Worm (Caenorhabditis elegans) whole organism, young adult: ENCODE measurements around the gene ZC513.3.

Source experiments
- B0261.1 ChIP-seq: sonication (generic microtip); optimal IDR thresholded peaks from 2 replicates; lab custom pipeline; 2016; ENCODE audit warnings: mild to moderate bottlenecking, missing genetic modification characterization, moderate library complexity, missing compliant biosample characterization
- C06A6.2 ChIP-seq: fragments of 200-800 bp; sonication (Bioruptor generic); conservative IDR thresholded peaks from 2 replicates; pipeline ENCODE4 v1.3.6; 2022; ENCODE audit warnings: missing genetic modification characterization, missing compliant biosample characterization
- F23B12.7 ChIP-seq: sonication (generic microtip); optimal IDR thresholded peaks from 2 replicates; lab custom pipeline; 2017; ENCODE audit warnings: missing genetic modification characterization, mild to moderate bottlenecking, missing compliant biosample characterization, antibody characterized with exemption, moderate library complexity; ENCODE audit not compliant: insufficient read depth
- F39B2.1 ChIP-seq: fragments of 200-800 bp; sonication (Bioruptor generic); IDR thresholded peaks from 2 replicates; pipeline ENCODE4 v1.3.6; 2022; ENCODE audit warnings: missing genetic modification reagents, missing genetic modification characterization, missing compliant biosample characterization
- K11D2.4 ChIP-seq: fragments of 200-800 bp; sonication (Bioruptor generic); IDR thresholded peaks from 2 replicates; pipeline ENCODE4 v1.3.6; 2022; ENCODE audit warnings: missing genetic modification reagents, missing genetic modification characterization, missing compliant biosample characterization
- T26A5.8 ChIP-seq: sonication (generic microtip); optimal IDR thresholded peaks from 2 replicates; lab custom pipeline; 2016; ENCODE audit warnings: missing genetic modification characterization, missing compliant biosample characterization
- Y56A3A.18 ChIP-seq: fragments of 200-800 bp; sonication (Bioruptor generic); IDR thresholded peaks from 2 replicates; pipeline ENCODE4 v1.3.6; 2022; ENCODE audit warnings: missing genetic modification reagents, missing genetic modification characterization, missing compliant biosample characterization
- Y79H2A.3 ChIP-seq: fragments of 200-800 bp; sonication (Bioruptor generic); conservative IDR thresholded peaks from 2 replicates; pipeline ENCODE4 v1.3.6; 2022; ENCODE audit warnings: missing genetic modification reagents, missing genetic modification characterization, missing compliant biosample characterization
- ZK185.1 ChIP-seq: sonication (generic microtip); optimal IDR thresholded peaks from 2 replicates; lab custom pipeline; 2016; ENCODE audit warnings: mild to moderate bottlenecking, missing genetic modification characterization, missing compliant biosample characterization; ENCODE audit not compliant: poor library complexity, severe bottlenecking
- ama-1 ChIP-seq, 3 experiments: fragments of 150-350 bp in 1 of 3; sonication (generic microtip) in 2 of 3; optimal IDR thresholded peaks; 2 replicates each; lab custom pipeline; 2014 to 2018; ENCODE audit warnings: missing biosample characterization in 2 of 3, missing genetic modification characterization in 2 of 3, missing genetic modification reagents in 2 of 3
- athp-1 ChIP-seq: sonication (generic microtip); optimal IDR thresholded peaks from 2 replicates; lab custom pipeline; 2017; ENCODE audit warnings: mild to moderate bottlenecking, missing genetic modification characterization, missing compliant biosample characterization
- bed-1 ChIP-seq: fragments of 200-800 bp; sonication (Bioruptor generic); IDR thresholded peaks from 2 replicates; pipeline ENCODE4 v1.3.6; 2022; ENCODE audit warnings: missing genetic modification reagents, missing genetic modification characterization, missing compliant biosample characterization
- cebp-1 ChIP-seq, 2 experiments: fragments of 200-800 bp in 1 of 2; sonication (Bioruptor generic) in 1 of 2; sonication (generic microtip) in 1 of 2; IDR thresholded peaks in 1 of 2; optimal IDR thresholded peaks in 1 of 2; 2 replicates each; pipeline versions ENCODE4 v1.3.6 to Lab custom; 2017 to 2022; ENCODE audit warnings: missing compliant biosample characterization in 2 of 2, missing genetic modification characterization in 2 of 2, mild to moderate bottlenecking in 1 of 2, missing genetic modification reagents in 1 of 2, moderate library complexity in 1 of 2
- chd-7 ChIP-seq: sonication (generic microtip); optimal IDR thresholded peaks from 2 replicates; lab custom pipeline; 2016; ENCODE audit warnings: mild to moderate bottlenecking, missing genetic modification characterization, moderate library complexity, missing compliant biosample characterization
- ets-4 ChIP-seq: fragments of 200-800 bp; sonication (Bioruptor generic); optimal IDR thresholded peaks from 2 replicates; lab custom pipeline; 2018; ENCODE audit warnings: mild to moderate bottlenecking, missing genetic modification characterization, missing compliant biosample characterization
- hlh-12 ChIP-seq: sonication (generic microtip); optimal IDR thresholded peaks from 2 replicates; lab custom pipeline; 2016; ENCODE audit warnings: missing genetic modification characterization, missing compliant biosample characterization
- hmg-1.2 ChIP-seq: fragments of 200-800 bp; sonication (Bioruptor generic); IDR thresholded peaks from 2 replicates; pipeline ENCODE4 v1.3.6; 2022; ENCODE audit warnings: missing genetic modification reagents, missing genetic modification characterization, missing compliant biosample characterization
- hrde-1 ChIP-seq: sonication (generic microtip); optimal IDR thresholded peaks from 2 replicates; lab custom pipeline; 2016; ENCODE audit warnings: missing genetic modification characterization, mild to moderate bottlenecking, missing compliant biosample characterization, moderate library complexity, missing genotype, missing genetic modification reagents, borderline replicate concordance
- lag-1 ChIP-seq: fragments of 200-800 bp; sonication (Bioruptor generic); IDR thresholded peaks from 2 replicates; pipeline ENCODE4 v1.3.6; 2022; ENCODE audit warnings: missing genetic modification reagents, missing genetic modification characterization, missing compliant biosample characterization
- let-607 ChIP-seq, 2 experiments: fragments of 200-800 bp in 1 of 2; sonication (Bioruptor generic) in 1 of 2; sonication (generic microtip) in 1 of 2; optimal IDR thresholded peaks; 2 replicates each; lab custom pipeline; 2016 to 2018; ENCODE audit warnings: mild to moderate bottlenecking in 2 of 2, missing compliant biosample characterization in 2 of 2, missing genetic modification characterization in 2 of 2, moderate library complexity in 2 of 2, missing genotype in 1 of 2
- lin-26 ChIP-seq: fragments of 200-800 bp; sonication (Bioruptor generic); IDR thresholded peaks from 2 replicates; pipeline ENCODE4 v1.3.6; 2022; ENCODE audit warnings: missing genetic modification reagents, missing genetic modification characterization, missing compliant biosample characterization
- lin-40 ChIP-seq: sonication (generic microtip); optimal IDR thresholded peaks from 2 replicates; lab custom pipeline; 2016; ENCODE audit warnings: missing genetic modification characterization, mild to moderate bottlenecking, missing compliant biosample characterization, missing genotype, missing genetic modification reagents
- lsl-1 ChIP-seq: fragments of 200-800 bp; sonication (Bioruptor generic); optimal IDR thresholded peaks from 2 replicates; lab custom pipeline; 2018; ENCODE audit warnings: mild to moderate bottlenecking, missing genetic modification characterization, moderate library complexity, missing compliant biosample characterization
- madf-6 ChIP-seq: fragments of 200-800 bp; sonication (Bioruptor generic); IDR thresholded peaks from 2 replicates; pipeline ENCODE4 v1.3.6; 2022; ENCODE audit warnings: missing genetic modification reagents, missing genetic modification characterization, missing compliant biosample characterization
- nhr-80 ChIP-seq: sonication (generic microtip); optimal IDR thresholded peaks from 2 replicates; lab custom pipeline; 2016; ENCODE audit warnings: missing genetic modification characterization, missing compliant biosample characterization
- pha-4 ChIP-seq: fragments of 150-350 bp; sonication (generic microtip); optimal IDR thresholded peaks from 2 replicates; lab custom pipeline; 2014; ENCODE audit warnings: missing biosample characterization, missing genetic modification reagents, missing genetic modification characterization
- rpc-1 ChIP-seq, 2 experiments: fragments of 150-350 bp in 1 of 2; sonication (generic microtip) in 1 of 2; optimal IDR thresholded peaks; 2 replicates each; lab custom pipeline; 2014 to 2018; ENCODE audit warnings: missing biosample characterization in 1 of 2, missing genetic modification characterization in 1 of 2, missing genetic modification reagents in 1 of 2, missing genotype in 1 of 2
- sdz-38 ChIP-seq: sonication (generic microtip); optimal IDR thresholded peaks from 2 replicates; lab custom pipeline; 2016; ENCODE audit warnings: missing genotype, missing genetic modification characterization, missing compliant biosample characterization
- snpc-4 ChIP-seq, 5 experiments: fragments of 150-350 bp in 1 of 5; sonication (generic microtip) in 4 of 5; optimal IDR thresholded peaks; 2 replicates each; lab custom pipeline; 2014 to 2018; ENCODE audit warnings: missing genetic modification characterization in 5 of 5, missing biosample characterization in 3 of 5, antibody characterized with exemption in 2 of 5, mild to moderate bottlenecking in 2 of 5, missing compliant biosample characterization in 2 of 5, missing genotype in 2 of 5, moderate library complexity in 2 of 5, missing genetic modification reagents in 1 of 5
- somi-1 ChIP-seq: fragments of 200-800 bp; sonication (Bioruptor generic); optimal IDR thresholded peaks from 2 replicates; lab custom pipeline; 2018; ENCODE audit warnings: mild to moderate bottlenecking, missing genetic modification characterization, missing compliant biosample characterization
- unc-130 ChIP-seq: sonication (generic microtip); optimal IDR thresholded peaks from 2 replicates; lab custom pipeline; 2016; ENCODE audit warnings: missing genetic modification reagents, missing genetic modification characterization, missing compliant biosample characterization
- zfh-2 ChIP-seq: fragments of 200-800 bp; sonication (Bioruptor generic); conservative IDR thresholded peaks from 2 replicates; pipeline ENCODE4 v1.3.6; 2022; ENCODE audit warnings: missing genetic modification reagents, missing genetic modification characterization, missing compliant biosample characterization
- ztf-18 ChIP-seq: sonication (generic microtip); optimal IDR thresholded peaks from 2 replicates; lab custom pipeline; 2016; ENCODE audit warnings: missing genotype, mild to moderate bottlenecking, missing genetic modification characterization, missing compliant biosample characterization
- ztf-26 ChIP-seq: sonication (generic microtip); optimal IDR thresholded peaks from 2 replicates; lab custom pipeline; 2017; ENCODE audit warnings: missing genetic modification characterization, missing compliant biosample characterization

Gene ZC513.3

ce11 chrV:8018919-8019318 lies 27.9 kb upstream of the ZC513.3 start:
- TF ChIP-seq nhr-80 (tag; lab: Kevin White, UChicago) (peak; percentile 57), Y79H2A.3 (no peak)

- TF ChIP-seq nhr-80 (tag; lab: Kevin White, UChicago), result peak; percentile 60
- no peak for TF ChIP-seq sdz-38 (tag; lab: Kevin White, UChicago)
- no peak for TF ChIP-seq zfh-2 (GFP tag; lab: Robert Waterston, UW)
These were observed 27.0 kb upstream of the ZC513.3 start for ce11 chrV:8019783-8020182.

ce11 chrV:8022040-8022439 lies 24.8 kb upstream of the ZC513.3 start, which contains the start of gene ech-3:
ech-3 (plus strand) TSS chrV:8022217.
- no peak for TF ChIP-seq Y56A3A.18 (GFP tag; lab: Robert Waterston, UW)
- TF ChIP-seq hmg-1.2 (GFP tag; lab: Robert Waterston, UW), result peak; percentile 30; the same call in 1 of the 2 replicates

- TF ChIP-seq T26A5.8, result no peak
- TF ChIP-seq F23B12.7, result no peak
- no peak for TF ChIP-seq bed-1
- peak; percentile 27 for TF ChIP-seq lsl-1 (GFP tag; lab: Kevin White, UChicago)
These were observed 22.1 kb upstream of the ZC513.3 start, which contains the start of gene F43H9.3 for ce11 chrV:8024752-8025151. F43H9.3 (minus strand) TSS chrV:8024940.

- no peak for TF ChIP-seq hlh-12
- no peak for TF ChIP-seq let-607 (tag; optimal IDR thresholded peaks at IDR 0.05; lab: Kevin White, UChicago)
- no peak for TF ChIP-seq athp-1 (tag; lab: Kevin White, UChicago)
- TF ChIP-seq snpc-4 (GFP tag; optimal IDR thresholded peaks at IDR 0.05; lab: Kevin White, UChicago), result no peak
- TF ChIP-seq snpc-4 (tag; optimal IDR thresholded peaks at IDR 0.05; lab: Kevin White, UChicago), result no peak
- no peak for TF ChIP-seq ets-4 (GFP tag; lab: Kevin White, UChicago)
- no peak for TF ChIP-seq B0261.1 (tag; lab: Kevin White, UChicago)
- TF ChIP-seq hrde-1, result no peak
- TF ChIP-seq C06A6.2 (GFP tag; lab: Robert Waterston, UW), result no peak
- TF ChIP-seq chd-7, result no peak
- TF ChIP-seq lin-26 (GFP tag; lab: Robert Waterston, UW), result no peak
- no peak for TF ChIP-seq unc-130 (GFP tag; lab: Kevin White, UChicago)
- no peak for TF ChIP-seq rpc-1 (optimal IDR thresholded peaks at IDR 0.05; lab: Kevin White, UChicago)
- no peak for TF ChIP-seq rpc-1 (tag; optimal IDR thresholded peaks at IDR 0.05; lab: Kevin White, UChicago)
- no peak for TF ChIP-seq ama-1 (optimal IDR thresholded peaks at IDR 0.05; lab: Kevin White, UChicago)
- no peak for TF ChIP-seq ama-1 (GFP tag; optimal IDR thresholded peaks at IDR 0.05; lab: Kevin White, UChicago)
- no peak for TF ChIP-seq pha-4 (tag; lab: Kevin White, UChicago)
- no peak for TF ChIP-seq lag-1 (GFP tag; lab: Robert Waterston, UW)
- TF ChIP-seq K11D2.4 (GFP tag; lab: Robert Waterston, UW), result no peak
- TF ChIP-seq ztf-18 (tag; lab: Kevin White, UChicago), result no peak
These were observed 21.5 kb upstream of the ZC513.3 start for ce11 chrV:8025259-8025658.

ce11 chrV:8026343-8026742 lies 20.5 kb upstream of the ZC513.3 start, which contains the start of gene F43H9.4:
F43H9.4 (plus strand) TSS chrV:8026708.
- TF ChIP-seq somi-1 (peak; percentile 71), sdz-38 (tag; lab: Kevin White, UChicago) (no peak), athp-1 (tag; lab: Kevin White, UChicago) (no peak), lin-26 (GFP tag; lab: Robert Waterston, UW) (peak; percentile 11; the same call in 1 of the 2 replicates), madf-6 (GFP tag; lab: Robert Waterston, UW) (no peak), lin-40 (tag; lab: Kevin White, UChicago) (peak; percentile 20), cebp-1 (GFP tag; IDR thresholded peaks at IDR 0.05; lab: Robert Waterston, UW) (no peak), cebp-1 (tag; optimal IDR thresholded peaks at IDR 0.05; lab: Kevin White, UChicago) (peak; percentile 55), F23B12.7 (no peak), ztf-26 (tag; lab: Kevin White, UChicago) (peak; percentile 9), ZK185.1 (tag; lab: Kevin White, UChicago) (no peak), F39B2.1 (no peak)
